Worm (Caenorhabditis elegans) whole organism, mixed stage, embryonic: Measurements from ENCODE around the gene slcr-46.2.

Experiments used
- M03D4.4 ChIP-seq: sonication (generic microtip); optimal IDR thresholded peaks from 2 replicates; lab custom pipeline; 2017; ENCODE audit warnings: mild to moderate bottlenecking, missing genetic modification characterization, missing compliant biosample characterization
- bed-3 ChIP-seq: fragments of 200-800 bp; sonication (Bioruptor generic); optimal IDR thresholded peaks from 3 replicates; lab custom pipeline; 2018; ENCODE audit warnings: mild to moderate bottlenecking, missing genetic modification characterization, moderate library complexity, missing compliant biosample characterization
- blmp-1 ChIP-seq: fragments of 150-350 bp; optimal IDR thresholded peaks from 2 replicates; lab custom pipeline; 2014; ENCODE audit warnings: missing biosample characterization, missing genetic modification characterization
- ceh-39 ChIP-seq: fragments of 150-350 bp; optimal IDR thresholded peaks from 2 replicates; lab custom pipeline; 2014; ENCODE audit warnings: missing biosample characterization, missing genetic modification characterization
- ceh-43 ChIP-seq: fragments of 200-800 bp; sonication (Bioruptor generic); optimal IDR thresholded peaks from 2 replicates; lab custom pipeline; 2018; ENCODE audit warnings: mild to moderate bottlenecking, missing genetic modification characterization, moderate library complexity, missing compliant biosample characterization
- ceh-83 ChIP-seq: fragments of 200-800 bp; sonication (Bioruptor generic); optimal IDR thresholded peaks from 2 replicates; lab custom pipeline; 2018; ENCODE audit warnings: mild to moderate bottlenecking, missing genetic modification characterization, missing compliant biosample characterization
- ces-1 ChIP-seq: fragments of 150-350 bp; optimal IDR thresholded peaks from 2 replicates; lab custom pipeline; 2014; ENCODE audit warnings: missing biosample characterization, missing genetic modification reagents, missing genetic modification characterization
- cnd-1 ChIP-seq: fragments of 200-800 bp; sonication (Bioruptor generic); optimal IDR thresholded peaks from 2 replicates; lab custom pipeline; 2018; ENCODE audit warnings: mild to moderate bottlenecking, missing genetic modification characterization, missing compliant biosample characterization
- elt-1 ChIP-seq: sonication (generic microtip); optimal IDR thresholded peaks from 2 replicates; lab custom pipeline; 2017; ENCODE audit warnings: missing genetic modification characterization, mild to moderate bottlenecking, missing compliant biosample characterization, antibody characterized with exemption, moderate library complexity, borderline replicate concordance; ENCODE audit not compliant: insufficient read depth
- flh-1 ChIP-seq: fragments of 200-800 bp; sonication (Bioruptor generic); optimal IDR thresholded peaks from 2 replicates; lab custom pipeline; 2018; ENCODE audit warnings: mild to moderate bottlenecking, missing genetic modification characterization, moderate library complexity, missing compliant biosample characterization
- ham-2 ChIP-seq: fragments of 200-800 bp; sonication (Bioruptor generic); optimal IDR thresholded peaks from 2 replicates; lab custom pipeline; 2018; ENCODE audit warnings: mild to moderate bottlenecking, missing genetic modification characterization, missing compliant biosample characterization
- hlh-1 ChIP-seq: fragments of 150-350 bp; optimal IDR thresholded peaks from 2 replicates; lab custom pipeline; 2014; ENCODE audit warnings: missing biosample characterization, missing genetic modification reagents, missing genetic modification characterization
- lin-13 ChIP-seq: fragments of 150-350 bp; optimal IDR thresholded peaks from 2 replicates; lab custom pipeline; 2014; ENCODE audit warnings: missing biosample characterization, missing genetic modification characterization
- lin-32 ChIP-seq: fragments of 200-800 bp; sonication (Bioruptor generic); optimal IDR thresholded peaks from 2 replicates; lab custom pipeline; 2018; ENCODE audit warnings: mild to moderate bottlenecking, missing genetic modification characterization, missing compliant biosample characterization
- lsy-2 ChIP-seq: fragments of 150-350 bp; optimal IDR thresholded peaks from 2 replicates; lab custom pipeline; 2014; ENCODE audit warnings: missing biosample characterization, missing genetic modification characterization
- mls-2 ChIP-seq: sonication (generic microtip); optimal IDR thresholded peaks from 2 replicates; lab custom pipeline; 2016; ENCODE audit warnings: mild to moderate bottlenecking, missing genetic modification characterization, moderate library complexity, missing compliant biosample characterization
- nhr-12 ChIP-seq: fragments of 150-350 bp; optimal IDR thresholded peaks from 2 replicates; lab custom pipeline; 2014; ENCODE audit warnings: missing biosample characterization, missing genetic modification characterization
- nhr-237 ChIP-seq: fragments of 150-350 bp; optimal IDR thresholded peaks from 2 replicates; lab custom pipeline; 2014; ENCODE audit warnings: missing biosample characterization, missing genetic modification characterization
- nhr-28 ChIP-seq: fragments of 150-350 bp; optimal IDR thresholded peaks from 2 replicates; lab custom pipeline; 2014; ENCODE audit warnings: missing biosample characterization, missing genetic modification characterization
- nhr-76 ChIP-seq: sonication (generic microtip); optimal IDR thresholded peaks from 2 replicates; lab custom pipeline; 2017; ENCODE audit warnings: missing biosample characterization, missing genetic modification characterization
- pha-4 ChIP-seq: fragments of 150-350 bp; optimal IDR thresholded peaks from 2 replicates; lab custom pipeline; 2018; ENCODE audit warnings: missing biosample characterization, missing genetic modification reagents, missing genetic modification characterization
- sem-2 ChIP-seq: fragments of 200-800 bp; sonication (Bioruptor generic); optimal IDR thresholded peaks from 2 replicates; lab custom pipeline; 2018; ENCODE audit warnings: mild to moderate bottlenecking, missing genetic modification characterization, missing compliant biosample characterization
- snpc-4 ChIP-seq: fragments of 150-350 bp; optimal IDR thresholded peaks from 2 replicates; lab custom pipeline; 2014; ENCODE audit warnings: missing biosample characterization, missing genetic modification characterization
- sptf-1 ChIP-seq: sonication (generic microtip); optimal IDR thresholded peaks from 2 replicates; lab custom pipeline; 2017; ENCODE audit warnings: mild to moderate bottlenecking, missing genetic modification characterization, moderate library complexity, missing compliant biosample characterization
- tbx-8 ChIP-seq: fragments of 200-800 bp; sonication (Bioruptor generic); optimal IDR thresholded peaks from 2 replicates; lab custom pipeline; 2018; ENCODE audit warnings: mild to moderate bottlenecking, missing genetic modification characterization, moderate library complexity, missing compliant biosample characterization
- unc-120 ChIP-seq: sonication (generic microtip); optimal IDR thresholded peaks from 2 replicates; lab custom pipeline; 2017; ENCODE audit warnings: missing genetic modification characterization, missing compliant biosample characterization; ENCODE audit not compliant: poor library complexity, severe bottlenecking
- unc-39 ChIP-seq: fragments of 150-350 bp; optimal IDR thresholded peaks from 2 replicates; lab custom pipeline; 2014; ENCODE audit warnings: missing biosample characterization, missing genetic modification characterization
- unc-62 ChIP-seq: fragments of 150-350 bp; optimal IDR thresholded peaks from 2 replicates; lab custom pipeline; 2014; ENCODE audit warnings: missing biosample characterization, missing genetic modification reagents, missing genetic modification characterization
- zip-8 ChIP-seq: fragments of 150-350 bp; optimal IDR thresholded peaks from 2 replicates; lab custom pipeline; 2014; ENCODE audit warnings: missing biosample characterization, missing genetic modification characterization
- ztf-11 ChIP-seq: fragments of 150-350 bp; optimal IDR thresholded peaks from 2 replicates; lab custom pipeline; 2014; ENCODE audit warnings: missing biosample characterization, missing genetic modification characterization

slcr-46.2 gene

ce11 chrV:19362568-19362967 is 27.4 kb downstream of the slcr-46.2 start, which contains the start of gene C14B4.2:
C14B4.2 (minus strand) TSS chrV:19362668.
- TF ChIP-seq pha-4 (tag; lab: Kevin White, UChicago) (no peak), M03D4.4 (tag; lab: Kevin White, UChicago) (no peak), snpc-4 (tag; lab: Kevin White, UChicago) (no peak), tbx-8 (GFP tag; lab: Kevin White, UChicago) (no peak), cnd-1 (tag; lab: Kevin White, UChicago) (no peak), ztf-11 (tag; lab: Kevin White, UChicago) (no peak), sptf-1 (tag; lab: Kevin White, UChicago) (no peak), lin-32 (GFP tag; lab: Kevin White, UChicago) (no peak), ham-2 (GFP tag; lab: Kevin White, UChicago) (no peak), ceh-39 (tag; lab: Kevin White, UChicago) (no peak), mls-2 (tag; lab: Kevin White, UChicago) (no peak), flh-1 (GFP tag; lab: Kevin White, UChicago) (no peak), elt-1 (tag; lab: Kevin White, UChicago) (no peak), ces-1 (GFP tag; lab: Kevin White, UChicago) (no peak)
- TF ChIP-seq, all 35 proteins: peak for 0

- TF ChIP-seq hlh-1: peak; percentile 44
- peak; percentile 76 for TF ChIP-seq ces-1 (GFP tag; lab: Kevin White, UChicago)
- TF ChIP-seq nhr-76 (tag; lab: Kevin White, UChicago): no peak
- no peak for TF ChIP-seq ceh-83
Measured at ce11 chrV:19358039-19358438, 31.9 kb downstream of the slcr-46.2 start.

- TF ChIP-seq ceh-43 (GFP tag; lab: Kevin White, UChicago) (peak; percentile 66), ztf-11 (tag; lab: Kevin White, UChicago) (no peak)
- TF ChIP-seq, all 35 proteins: peak for 1
Measured at ce11 chrV:19356717-19357116, 33.2 kb downstream of the slcr-46.2 start.

- TF ChIP-seq bed-3 (GFP tag; lab: Kevin White, UChicago): no peak
- TF ChIP-seq ceh-43 (GFP tag; lab: Kevin White, UChicago): no peak
- TF ChIP-seq M03D4.4 (tag; lab: Kevin White, UChicago): no peak
- TF ChIP-seq lin-32 (GFP tag; lab: Kevin White, UChicago): no peak
- no peak for TF ChIP-seq unc-39
- TF ChIP-seq elt-1 (tag; lab: Kevin White, UChicago): no peak
- TF ChIP-seq lsy-2 (tag; lab: Kevin White, UChicago): no peak
- TF ChIP-seq sptf-1 (tag; lab: Kevin White, UChicago): no peak
- no peak for TF ChIP-seq zip-8 (tag; lab: Kevin White, UChicago)
- TF ChIP-seq flh-1 (GFP tag; lab: Kevin White, UChicago): no peak
- no peak for TF ChIP-seq blmp-1 (tag; lab: Kevin White, UChicago)
- no peak for TF ChIP-seq nhr-76 (tag; lab: Kevin White, UChicago)
- TF ChIP-seq pha-4 (tag; lab: Kevin White, UChicago): no peak
Measured at ce11 chrV:19355219-19355618, 34.7 kb downstream of the slcr-46.2 start.

ce11 chrV:19354506-19354905 is 35.4 kb downstream of the slcr-46.2 start:
- no peak for TF ChIP-seq flh-1 (GFP tag; lab: Kevin White, UChicago)
- TF ChIP-seq ces-1 (GFP tag; lab: Kevin White, UChicago): peak; percentile 88

- no peak for TF ChIP-seq elt-1 (tag; lab: Kevin White, UChicago)
- TF ChIP-seq pha-4 (tag; lab: Kevin White, UChicago): no peak
- TF ChIP-seq nhr-28 (tag; lab: Kevin White, UChicago): no peak
- TF ChIP-seq sem-2 (GFP tag; lab: Kevin White, UChicago): no peak
- TF ChIP-seq unc-120 (tag; lab: Kevin White, UChicago): no peak
- TF ChIP-seq, all 35 proteins: peak for 0
Measured at ce11 chrV:19351944-19352343, 38.0 kb downstream of the slcr-46.2 start.

ce11 chrV:19337333-19337732 is 52.6 kb downstream of the slcr-46.2 start:
- TF ChIP-seq ham-2 (GFP tag; lab: Kevin White, UChicago) (no peak), unc-62 (GFP tag; lab: Kevin White, UChicago) (no peak), lsy-2 (tag; lab: Kevin White, UChicago) (no peak), ztf-11 (tag; lab: Kevin White, UChicago) (no peak), sem-2 (GFP tag; lab: Kevin White, UChicago) (no peak), nhr-12 (tag; lab: Kevin White, UChicago) (no peak), ceh-83 (no peak), lin-13 (tag; lab: Kevin White, UChicago) (no peak), cnd-1 (tag; lab: Kevin White, UChicago) (no peak), unc-120 (tag; lab: Kevin White, UChicago) (no peak), ceh-43 (GFP tag; lab: Kevin White, UChicago) (no peak), ces-1 (GFP tag; lab: Kevin White, UChicago) (no peak), nhr-237 (tag; lab: Kevin White, UChicago) (no peak), lin-32 (GFP tag; lab: Kevin White, UChicago) (no peak), nhr-76 (tag; lab: Kevin White, UChicago) (no peak), sptf-1 (tag; lab: Kevin White, UChicago) (no peak), snpc-4 (tag; lab: Kevin White, UChicago) (no peak)
